Worm (Caenorhabditis elegans): ENCODE measurements around the gene pgap-2.

pgap-2 gene

DNA sequence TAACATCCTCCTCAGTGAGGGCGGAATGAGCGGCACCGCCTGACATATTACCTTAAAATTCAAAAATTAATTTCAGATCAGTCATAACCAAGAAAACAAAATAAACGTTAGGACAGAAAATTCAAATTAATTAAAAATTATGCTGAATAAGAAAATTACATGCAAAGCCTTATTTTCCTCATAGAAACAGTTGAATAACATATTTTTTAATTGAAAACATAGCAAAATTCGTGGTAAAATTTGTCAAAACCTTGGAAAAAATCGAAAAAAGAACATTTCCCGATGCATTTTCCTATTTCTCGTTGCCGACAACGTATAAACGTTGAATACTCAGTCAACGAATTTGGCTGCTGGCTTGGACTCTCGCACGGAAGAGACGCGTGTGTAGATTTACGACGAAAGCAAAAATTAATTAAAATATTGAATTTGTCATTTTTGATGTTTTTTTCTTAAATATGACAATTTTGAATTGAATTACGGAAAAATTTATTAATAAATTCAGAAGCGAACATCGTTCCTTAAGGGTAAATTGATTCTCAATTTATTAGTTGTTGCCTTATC, 48.8 kb downstream of the pgap-2 start, which contains the start of the genes rps-0 and rbg-3 (continued):
- TF ChIP-seq snu-23 (GFP tag; optimal IDR thresholded peaks at IDR 0.05), result peak; percentile 96
- peak; percentile 89 for TF ChIP-seq nhr-77 (tag; optimal IDR thresholded peaks at IDR 0.05)
- peak; percentile 2 for TF ChIP-seq aha-1 (tag; optimal IDR thresholded peaks at IDR 0.05)
- TF ChIP-seq efl-3 (GFP tag; optimal IDR thresholded peaks at IDR 0.05), result no peak
- TF ChIP-seq ceh-88 (GFP tag; IDR thresholded peaks at IDR 0.05), result peak; percentile 64
- peak; percentile 93 for TF ChIP-seq xbp-1 (tag; optimal IDR thresholded peaks at IDR 0.05)
- peak; percentile 94 to 95 for TF ChIP-seq efl-1 (optimal IDR thresholded peaks at IDR 0.05)
- TF ChIP-seq efl-1 (GFP tag; optimal IDR thresholded peaks at IDR 0.05 in 1 of 2), result peak; percentile 88 to 99
- peak in 1 of 2 experiments; percentile 84 for TF ChIP-seq mdl-1 (tag; optimal IDR thresholded peaks at IDR 0.05)
- peak; percentile 71 for TF ChIP-seq F16B12.6 (tag; optimal IDR thresholded peaks at IDR 0.05)
- TF ChIP-seq egl-27 (tag; optimal IDR thresholded peaks at IDR 0.05), result no peak
- peak; percentile 92 for TF ChIP-seq dsc-1 (tag; optimal IDR thresholded peaks at IDR 0.05)
- TF ChIP-seq nhr-71 (tag; optimal IDR thresholded peaks at IDR 0.05), result peak; percentile 97
- no peak for TF ChIP-seq ama-1 (optimal IDR thresholded peaks at IDR 0.05)
- peak; percentile 93 for TF ChIP-seq nhr-19 (GFP tag; conservative IDR thresholded peaks at IDR 0.05)
- TF ChIP-seq nhr-237 (tag; optimal IDR thresholded peaks at IDR 0.05), result peak; percentile 49
- peak; percentile 93 for TF ChIP-seq tbx-2 (tag; optimal IDR thresholded peaks at IDR 0.05)
- peak; percentile 90 for TF ChIP-seq lin-13 (GFP tag; optimal IDR thresholded peaks at IDR 0.05)
- TF ChIP-seq C16A3.4 (tag; optimal IDR thresholded peaks at IDR 0.05), result peak; percentile 97
- TF ChIP-seq zip-4 (GFP tag; optimal IDR thresholded peaks at IDR 0.05), result peak; percentile 74
- TF ChIP-seq nhr-85 (tag), result peak; percentile 95
- TF ChIP-seq sptf-1 (tag; optimal IDR thresholded peaks at IDR 0.05), result no peak
- TF ChIP-seq fkh-8 (tag; optimal IDR thresholded peaks at IDR 0.05), result peak; percentile 94
- TF ChIP-seq vab-15 (tag; optimal IDR thresholded peaks at IDR 0.05), result peak; percentile 77
- TF ChIP-seq C04F5.9 (tag; optimal IDR thresholded peaks at IDR 0.05), result peak; percentile 99
- TF ChIP-seq fkh-10 (GFP tag; optimal IDR thresholded peaks at IDR 0.05), result peak; percentile 42
- TF ChIP-seq pax-3 (tag; optimal IDR thresholded peaks at IDR 0.05), result peak; percentile 75
- peak; percentile 20 for TF ChIP-seq ceh-90 (tag; optimal IDR thresholded peaks at IDR 0.05)
- TF ChIP-seq lsy-2 (tag; optimal IDR thresholded peaks at IDR 0.05), result peak; percentile 97
- peak; percentile 90 for TF ChIP-seq jun-1 (tag; optimal IDR thresholded peaks at IDR 0.05)
- TF ChIP-seq nhr-90 (tag; optimal IDR thresholded peaks at IDR 0.05; ENCODE audit: poor library complexity), result peak; percentile 89
- peak; percentile 82 for TF ChIP-seq egl-13 (tag; optimal IDR thresholded peaks at IDR 0.05)
- no peak for TF ChIP-seq nhr-28 (tag; optimal IDR thresholded peaks at IDR 0.05)
- no peak for TF ChIP-seq zag-1 (tag; optimal IDR thresholded peaks at IDR 0.05)
- no peak for TF ChIP-seq hlh-17 (GFP tag; optimal IDR thresholded peaks at IDR 0.05; ENCODE audit: borderline replicate concordance)
- TF ChIP-seq skn-1 (tag; optimal IDR thresholded peaks at IDR 0.05), result peak; percentile 76
- peak; percentile 90 for TF ChIP-seq ceh-8 (GFP tag; optimal IDR thresholded peaks at IDR 0.05)
- TF ChIP-seq unc-62 (GFP tag; optimal IDR thresholded peaks at IDR 0.05), result no peak
- peak; percentile 95 for TF ChIP-seq lin-14 (GFP tag; optimal IDR thresholded peaks at IDR 0.05)
- peak; percentile 95 for TF ChIP-seq nhr-47 (tag; optimal IDR thresholded peaks at IDR 0.05)
- TF ChIP-seq Y116A8C.19 (tag; optimal IDR thresholded peaks at IDR 0.05; ENCODE audit: borderline replicate concordance), result no peak
- peak; percentile 79 for TF ChIP-seq grh-1 (GFP tag; IDR thresholded peaks at IDR 0.05)
- peak; percentile 84 for TF ChIP-seq ztf-4 (tag; optimal IDR thresholded peaks at IDR 0.05)
- peak; percentile 93 for TF ChIP-seq isw-1 (GFP tag; IDR thresholded peaks at IDR 0.05)
- TF ChIP-seq blmp-1 (tag; optimal IDR thresholded peaks at IDR 0.05), result peak; percentile 89
- TF ChIP-seq alr-1 (tag; optimal IDR thresholded peaks at IDR 0.05; ENCODE audit: borderline replicate concordance), result no peak
- TF ChIP-seq ceh-63 (GFP tag; optimal IDR thresholded peaks at IDR 0.05), result no peak
- TF ChIP-seq mef-2 (tag; optimal IDR thresholded peaks at IDR 0.05), result peak; percentile 57
